Fruit fly (Drosophila melanogaster): ENCODE measurements around the gene CG9300.

CG9300 gene

dm6 chr3L:19557197-19557995, 5.2 kb downstream of the CG9300 start:
- no peak for TF ChIP-seq noc (tag; optimal IDR thresholded peaks at IDR 0.05)

- no peak for TF ChIP-seq noc (tag; optimal IDR thresholded peaks at IDR 0.05)
These were observed 5.8 kb downstream of the CG9300 start for dm6 chr3L:19557996-19558375.

dm6 chr3L:19558674-19559073, 6.5 kb downstream of the CG9300 start:
- TF ChIP-seq noc (tag; optimal IDR thresholded peaks at IDR 0.05): no peak

dm6 chr3L:19559171-19559570, 7.0 kb downstream of the CG9300 start:
- TF ChIP-seq noc (tag; optimal IDR thresholded peaks at IDR 0.05): no peak

- TF ChIP-seq noc (tag; optimal IDR thresholded peaks at IDR 0.05): no peak
These were observed 7.9 kb downstream of the CG9300 start for dm6 chr3L:19560005-19560694.

- TF ChIP-seq noc (tag; optimal IDR thresholded peaks at IDR 0.05): peak; percentile 95
These were observed 8.6 kb downstream of the CG9300 start for dm6 chr3L:19560695-19561246.

- peak; percentile 96 for TF ChIP-seq noc (tag; optimal IDR thresholded peaks at IDR 0.05)
These were observed 9.5 kb downstream of the CG9300 start for dm6 chr3L:19561745-19562144.

dm6 chr3L:19562146-19562700, 10.0 kb downstream of the CG9300 start:
- TF ChIP-seq noc (tag; optimal IDR thresholded peaks at IDR 0.05): no peak

dm6 chr3L:19563014-19563413, 10.8 kb downstream of the CG9300 start:
- TF ChIP-seq noc (tag; optimal IDR thresholded peaks at IDR 0.05): no peak

dm6 chr3L:19564905-19565700, 12.9 kb downstream of the CG9300 start:
- TF ChIP-seq noc (tag; optimal IDR thresholded peaks at IDR 0.05): no peak

- no peak for TF ChIP-seq noc (tag; optimal IDR thresholded peaks at IDR 0.05)
These were observed 13.9 kb downstream of the CG9300 start for dm6 chr3L:19566127-19566526.

- TF ChIP-seq noc (tag; optimal IDR thresholded peaks at IDR 0.05): no peak
These were observed 16.8 kb downstream of the CG9300 start for dm6 chr3L:19568999-19569398.

- TF ChIP-seq noc (tag; optimal IDR thresholded peaks at IDR 0.05): no peak
These were observed 17.2 kb downstream of the CG9300 start for dm6 chr3L:19569407-19569806.

dm6 chr3L:19574452-19574851, 22.2 kb downstream of the CG9300 start:
- TF ChIP-seq noc (tag; optimal IDR thresholded peaks at IDR 0.05): no peak

- TF ChIP-seq noc (tag; optimal IDR thresholded peaks at IDR 0.05): no peak
These were observed 23.4 kb downstream of the CG9300 start for dm6 chr3L:19575650-19576049.

dm6 chr3L:19579346-19579745, 27.1 kb downstream of the CG9300 start:
- TF ChIP-seq noc (tag; optimal IDR thresholded peaks at IDR 0.05): no peak
